Fruit fly (Drosophila melanogaster): ENCODE measurements around the gene Nep7.

dm6 chr3R:27926738-27927215 lies 27.9 kb upstream of the Nep7 start:
- TF ChIP-seq Dll (optimal IDR thresholded peaks at IDR 0.05) (no peak), usp (GFP tag; optimal IDR thresholded peaks at IDR 0.05) (no peak)

Data from whole organism.